Worm (Caenorhabditis elegans): ENCODE measurements around the gene K03B8.8.

The K03B8.8 gene

DNA sequence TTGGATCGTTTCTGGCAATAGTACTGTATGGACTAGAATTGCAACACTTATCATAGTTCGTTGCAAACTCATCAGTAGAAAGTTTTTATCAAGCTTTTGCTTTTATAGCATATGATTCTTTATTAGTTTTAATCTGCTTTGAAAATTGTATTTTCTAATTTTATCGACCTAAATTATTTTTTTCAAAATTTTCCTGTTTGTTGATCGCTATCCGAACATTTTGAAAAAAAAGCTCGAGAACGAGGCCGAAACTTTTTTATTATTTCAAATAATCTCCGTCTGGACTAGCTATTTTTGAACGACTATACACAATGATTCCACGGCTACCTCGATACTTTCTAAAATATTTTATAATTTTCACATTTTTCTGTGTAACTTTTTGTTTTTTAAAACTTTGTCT, 24.4 kb downstream of the K03B8.8 start, which contains the start of gene F55C10.4:
Gene F55C10.4, plus strand, starts transcription at position 301 of the 400 bp plus-strand sequence.
- TF ChIP-seq nhr-48 (tag; optimal IDR thresholded peaks at IDR 0.05) (no peak), ces-1 (GFP tag; optimal IDR thresholded peaks at IDR 0.05) (no peak), F44E2.7 (GFP tag; IDR thresholded peaks at IDR 0.05) (no peak), hif-1 (tag; optimal IDR thresholded peaks at IDR 0.05) (no peak), nhr-6 (tag; optimal IDR thresholded peaks at IDR 0.05) (no peak), F10B5.3 (tag; optimal IDR thresholded peaks at IDR 0.05) (no peak), ctbp-1 (GFP tag; IDR thresholded peaks at IDR 0.05) (no peak), spr-1 (tag; optimal IDR thresholded peaks at IDR 0.05) (no peak), R02D3.7 (tag; optimal IDR thresholded peaks at IDR 0.05) (no peak), Y105C5A.15 (GFP tag; IDR thresholded peaks at IDR 0.05) (no peak)

DNA sequence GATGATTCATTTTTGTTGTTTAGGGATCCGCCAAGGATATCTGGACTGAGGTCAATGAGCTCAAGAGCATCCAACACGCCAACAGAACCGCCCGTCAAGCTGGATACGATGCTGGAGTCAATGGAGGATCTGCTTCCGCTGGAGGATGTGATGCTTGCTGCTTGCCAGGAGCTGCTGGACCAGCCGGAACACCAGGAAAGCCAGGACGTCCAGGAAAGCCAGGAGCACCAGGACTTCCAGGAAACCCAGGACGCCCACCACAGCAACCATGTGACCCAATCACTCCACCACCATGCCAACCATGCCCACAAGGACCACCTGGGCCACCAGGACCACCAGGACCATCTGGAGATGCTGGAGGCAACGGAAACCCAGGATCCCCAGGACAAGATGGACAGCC, 25.2 kb downstream of the K03B8.8 start:
- peak; percentile 79 for TF ChIP-seq set-16 (GFP tag; IDR thresholded peaks at IDR 0.05)

DNA sequence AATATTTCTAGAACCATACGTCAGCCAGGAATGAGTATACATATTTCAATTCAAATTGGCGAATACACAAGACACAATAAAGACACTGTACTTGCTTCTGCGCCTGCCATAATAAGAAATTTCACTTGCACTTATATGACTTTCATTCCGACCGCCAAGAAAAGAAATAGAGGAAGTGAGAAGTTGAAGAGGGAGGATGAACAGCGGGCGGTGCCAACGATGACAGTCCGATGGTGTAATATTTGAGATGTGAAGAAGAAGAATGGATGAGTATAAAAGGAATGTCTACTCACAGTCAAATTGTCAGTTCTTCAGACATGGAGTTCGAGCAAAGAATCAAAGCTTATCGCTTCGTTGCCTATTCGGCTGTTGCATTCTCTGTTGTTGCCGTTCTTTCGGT, 25.7 kb downstream of the K03B8.8 start, which contains the start of gene col-154:
Gene col-154, plus strand, starts transcription at position 301 of the 400 bp plus-strand sequence.
- TF ChIP-seq vab-7 (GFP tag; IDR thresholded peaks at IDR 0.05) (no peak), daf-19 (GFP tag; conservative IDR thresholded peaks at IDR 0.05) (no peak), T20F7.1 (GFP tag; optimal IDR thresholded peaks at IDR 0.05) (no peak), snpc-4 (tag; optimal IDR thresholded peaks at IDR 0.05) (no peak)

DNA sequence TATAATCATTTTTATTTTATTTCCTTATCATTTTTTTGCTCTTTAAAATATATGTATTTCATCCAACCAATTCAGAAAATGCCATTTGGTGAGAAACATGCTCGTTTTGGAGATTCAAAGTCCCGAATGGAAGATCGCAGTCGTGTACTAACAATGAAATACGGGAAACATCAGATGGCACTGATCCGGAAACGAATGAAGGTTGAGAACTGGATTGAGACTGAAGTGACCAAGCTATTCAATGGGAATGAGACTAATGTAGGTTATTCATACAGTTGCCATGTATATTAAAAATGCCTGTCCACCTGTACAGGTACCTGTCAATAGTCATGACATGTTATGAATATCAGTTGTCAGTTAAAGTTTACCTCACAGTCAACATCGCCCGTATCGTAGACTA, 27.8 kb downstream of the K03B8.8 start, which contains the start of gene F55C10.5:
Gene F55C10.5, plus strand, starts transcription at position 74 of the 400 bp plus-strand sequence.
- TF ChIP-seq unc-62 (GFP tag; optimal IDR thresholded peaks at IDR 0.05 in 1 of 2) (peak in 1 of 2 experiments; percentile 94), unc-62 (tag; optimal IDR thresholded peaks at IDR 0.05) (no peak), duxl-1 (tag; optimal IDR thresholded peaks at IDR 0.05; ENCODE audit: poor library complexity) (no peak)

DNA sequence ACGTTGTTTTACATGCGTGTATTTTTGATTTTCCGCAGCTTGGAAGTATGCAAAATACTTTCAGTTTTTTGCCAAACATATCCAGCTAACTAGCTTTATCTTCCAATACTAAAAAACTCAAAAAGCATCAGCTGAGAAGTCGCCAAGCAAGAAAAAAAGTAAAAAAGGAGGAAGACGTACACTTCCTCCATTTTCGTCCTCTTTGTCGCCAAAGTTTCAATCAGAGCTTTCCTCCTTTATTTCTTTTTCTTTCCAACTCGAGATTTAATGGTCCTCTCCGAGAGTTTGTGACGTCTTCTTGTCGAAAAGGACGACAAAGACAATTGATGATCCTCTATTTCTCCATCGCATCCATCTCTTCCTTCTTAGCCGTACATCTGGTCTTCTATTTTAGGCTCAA, 30.2 kb downstream of the K03B8.8 start:
- TF ChIP-seq unc-62 (GFP tag; optimal IDR thresholded peaks at IDR 0.05 in 1 of 2) (peak in 1 of 2 experiments; percentile 68), unc-62 (tag; optimal IDR thresholded peaks at IDR 0.05) (no peak), rbr-2 (tag; optimal IDR thresholded peaks at IDR 0.05) (no peak), fkh-10 (GFP tag; optimal IDR thresholded peaks at IDR 0.05) (peak; percentile 38)

DNA sequence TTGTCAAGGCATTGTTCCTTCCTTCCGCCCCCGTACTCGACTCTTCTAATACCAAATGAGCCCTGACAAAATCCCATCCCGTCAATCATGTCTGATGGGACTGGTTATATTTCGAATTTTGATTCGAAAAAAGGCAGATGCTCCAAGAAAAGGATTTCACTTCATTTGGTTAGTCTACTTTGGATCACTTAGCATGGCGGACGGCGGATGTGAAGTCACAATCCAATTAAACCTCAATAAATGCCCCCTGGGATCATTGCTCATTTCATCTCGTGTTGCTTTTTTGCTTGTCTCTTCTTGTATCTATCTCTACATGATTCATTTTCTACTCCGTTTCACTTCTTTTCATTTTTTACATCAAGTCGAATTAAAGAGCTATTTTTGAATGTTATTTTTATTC, 31.5 kb downstream of the K03B8.8 start:
- TF ChIP-seq ztf-7 (tag; optimal IDR thresholded peaks at IDR 0.05): no peak
- peak; percentile 32; the same call in 1 of the 2 replicates for TF ChIP-seq ceh-20 (GFP tag; IDR thresholded peaks at IDR 0.05)
- TF ChIP-seq zfp-2 (tag; optimal IDR thresholded peaks at IDR 0.05): no peak
- no peak for TF ChIP-seq lin-39 (tag; optimal IDR thresholded peaks at IDR 0.05)
- no peak for TF ChIP-seq spr-3 (GFP tag; optimal IDR thresholded peaks at IDR 0.05)
- no peak for TF ChIP-seq lin-1 (GFP tag; IDR thresholded peaks at IDR 0.05)

DNA sequence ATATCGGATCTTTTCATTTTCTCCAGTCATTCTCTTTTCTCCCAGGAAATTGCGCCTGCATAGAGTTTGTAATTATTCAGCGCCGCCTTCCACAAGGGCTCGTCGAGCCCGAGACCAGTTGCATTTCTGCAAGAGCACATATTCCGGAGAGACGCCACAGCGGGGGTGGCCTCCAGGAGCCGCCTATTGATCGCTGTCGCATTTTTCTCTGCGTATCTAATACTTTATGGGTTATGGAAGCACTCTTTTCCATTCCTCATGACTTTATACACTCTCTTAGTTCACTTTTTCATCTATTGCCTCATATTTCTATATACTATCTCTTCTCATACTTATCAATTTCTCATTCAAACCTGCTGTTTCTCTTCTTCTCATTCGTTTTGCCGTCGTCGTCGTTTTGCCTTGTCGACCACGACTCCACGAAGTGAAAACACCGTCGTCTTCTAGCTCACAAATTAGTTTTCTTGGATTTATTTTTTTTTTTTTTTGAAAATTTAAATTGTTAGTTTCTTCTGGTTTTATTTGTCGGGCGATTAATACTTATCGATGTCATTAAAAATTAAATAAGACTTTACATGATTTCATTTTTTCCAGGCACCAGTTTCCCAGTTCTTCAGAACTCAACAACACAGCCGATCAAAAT, 35.5 kb downstream of the K03B8.8 start, which contains the start of gene cnb-1:
Gene cnb-1, plus strand, starts transcription at position 593 of the 643 bp plus-strand sequence.
- no peak for TF ChIP-seq php-3 (GFP tag; IDR thresholded peaks at IDR 0.05)
- TF ChIP-seq F49E8.2 (tag; optimal IDR thresholded peaks at IDR 0.05; ENCODE audit: borderline replicate concordance): no peak
- no peak for TF ChIP-seq Y48G9A.11 (GFP tag; IDR thresholded peaks at IDR 0.05)
- no peak for TF ChIP-seq vab-7 (GFP tag; IDR thresholded peaks at IDR 0.05)
- TF ChIP-seq dmd-9 (GFP tag; IDR thresholded peaks at IDR 0.05): no peak
- no peak for TF ChIP-seq madf-9 (GFP tag; conservative IDR thresholded peaks at IDR 0.05)
- TF ChIP-seq dmd-6 (GFP tag; IDR thresholded peaks at IDR 0.05): peak; percentile 77
- peak; percentile 6 for TF ChIP-seq nhr-28 (tag; optimal IDR thresholded peaks at IDR 0.05)
- peak; percentile 56 for TF ChIP-seq ztf-7 (tag; optimal IDR thresholded peaks at IDR 0.05)
- TF ChIP-seq lin-38 (GFP tag; IDR thresholded peaks at IDR 0.05): peak; percentile 29
- no peak for TF ChIP-seq dmd-8 (GFP tag; IDR thresholded peaks at IDR 0.05)
- no peak for TF ChIP-seq ztf-11 (tag; optimal IDR thresholded peaks at IDR 0.05)
- TF ChIP-seq zip-11 (GFP tag; IDR thresholded peaks at IDR 0.05): no peak
- peak; percentile 84 for TF ChIP-seq hlh-30 (tag; optimal IDR thresholded peaks at IDR 0.05; ENCODE audit: insufficient read depth)
- TF ChIP-seq nhr-111 (GFP tag; optimal IDR thresholded peaks at IDR 0.05): no peak
- peak; percentile 91 for TF ChIP-seq ZK337.2 (GFP tag; IDR thresholded peaks at IDR 0.05)

Measured in whole organism, L4 larva.